Worm (Caenorhabditis elegans): ENCODE measurements around the gene srh-212.
"Not testable (repeated sequence)": the region's sequence is repeated elsewhere in the genome, so short reads cannot be mapped to it uniquely, and the experiment has no call there.

Gene srh-212

ce11 chrV:3578813-3579212 lies 18.1 kb downstream of the srh-212 start, which contains the start of gene pygl-1:
Gene pygl-1 (plus strand): TSS chrV:3579023.
- TF ChIP-seq unc-42 (tag; optimal IDR thresholded peaks at IDR 0.05) = no peak

ce11 chrV:3575759-3576158 lies 21.2 kb downstream of the srh-212 start, which contains the start of gene grl-27:
Gene grl-27 (minus strand): TSS chrV:3575859.
- TF ChIP-seq ref-2 (tag; optimal IDR thresholded peaks at IDR 0.05) = no peak
- no peak for TF ChIP-seq nhr-232 (tag; optimal IDR thresholded peaks at IDR 0.05)
- no peak for TF ChIP-seq eyg-1 (tag; optimal IDR thresholded peaks at IDR 0.05)
- TF ChIP-seq pqm-1 (tag; optimal IDR thresholded peaks at IDR 0.05) = no peak
- no peak for TF ChIP-seq sox-4 (tag; optimal IDR thresholded peaks at IDR 0.05)
- TF ChIP-seq K09A11.1 (tag; optimal IDR thresholded peaks at IDR 0.05; ENCODE audit: insufficient read depth) = no peak
- no peak for TF ChIP-seq ceh-14 (tag; optimal IDR thresholded peaks at IDR 0.05)
- no peak for TF ChIP-seq hlh-15 (tag; optimal IDR thresholded peaks at IDR 0.05)
- no peak for TF ChIP-seq unc-86 (tag; optimal IDR thresholded peaks at IDR 0.05)
- no peak for TF ChIP-seq lin-11 (tag; optimal IDR thresholded peaks at IDR 0.05)
- TF ChIP-seq odd-2 (tag; optimal IDR thresholded peaks at IDR 0.05) = no peak
- no peak for TF ChIP-seq ahr-1 (tag; optimal IDR thresholded peaks at IDR 0.05)
- TF ChIP-seq hlh-30 (tag; optimal IDR thresholded peaks at IDR 0.05; ENCODE audit: insufficient read depth) = no peak
- TF ChIP-seq ceh-9 (tag; optimal IDR thresholded peaks at IDR 0.05) = no peak
- TF ChIP-seq ceh-34 (tag; optimal IDR thresholded peaks at IDR 0.05) = no peak
- TF ChIP-seq rnt-1 (tag; optimal IDR thresholded peaks at IDR 0.05) = no peak
- no peak for TF ChIP-seq unc-3 (GFP tag; conservative IDR thresholded peaks at IDR 0.05)
- TF ChIP-seq unc-3 (tag; optimal IDR thresholded peaks at IDR 0.05) = no peak
- TF ChIP-seq F13H6.1 (tag; optimal IDR thresholded peaks at IDR 0.05) = no peak

- TF ChIP-seq pqm-1 (tag; optimal IDR thresholded peaks at IDR 0.05); hlh-30 (tag; optimal IDR thresholded peaks at IDR 0.05; ENCODE audit: insufficient read depth); pag-3 (tag; optimal IDR thresholded peaks at IDR 0.05; ENCODE audit: borderline replicate concordance): not testable (repeated sequence)
Observed at ce11 chrV:3572408-3572807, 24.5 kb downstream of the srh-212 start, which contains the start of gene F40C5.1. Gene F40C5.1 (plus strand): TSS chrV:3572708.

DNA sequence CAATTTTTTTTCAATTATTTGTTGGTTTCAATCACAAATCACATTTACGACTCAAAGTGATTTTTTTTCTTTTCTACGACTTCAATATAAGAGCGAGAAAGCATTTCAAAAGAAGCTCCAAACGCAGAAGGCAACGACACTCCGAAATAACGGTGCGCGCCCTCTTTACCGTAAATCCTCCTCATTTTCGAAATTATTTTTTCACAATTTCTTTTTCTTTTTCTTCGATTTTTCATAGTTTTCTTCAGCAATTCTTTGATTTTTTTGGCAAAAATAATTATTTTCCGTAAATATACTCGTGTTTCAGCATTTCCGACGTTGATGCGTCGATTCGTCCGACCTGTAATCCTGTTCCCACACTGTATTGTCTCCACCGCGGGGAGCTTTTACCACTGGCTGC lies 26.3 kb downstream of the srh-212 start, which contains the start of gene F40C5.2:
Gene F40C5.2, plus strand, starts transcription at position 301 of the 400 bp plus-strand sequence.
- TF ChIP-seq C38D4.7 (GFP tag; optimal IDR thresholded peaks at IDR 0.05); che-1 (tag; optimal IDR thresholded peaks at IDR 0.05); dve-1 (tag; optimal IDR thresholded peaks at IDR 0.05): not testable (repeated sequence)

- TF ChIP-seq ceh-24, rnt-1, dve-1 (tag; optimal IDR thresholded peaks at IDR 0.05): not testable (repeated sequence)
Observed at ce11 chrV:3564335-3564734, 32.6 kb downstream of the srh-212 start, which contains the start of gene T24A6.17. Gene T24A6.17 (minus strand): TSS chrV:3564435.

- not testable (repeated sequence) for TF ChIP-seq unc-42, zip-5, pha-4 (tag; optimal IDR thresholded peaks at IDR 0.05)
Observed at ce11 chrV:3562824-3563223, 34.1 kb downstream of the srh-212 start, which contains the start of gene T24A6.16. Gene T24A6.16 (minus strand): TSS chrV:3562924.

ce11 chrV:3558744-3559143 lies 38.2 kb downstream of the srh-212 start, which contains the start of gene T24A6.1:
Gene T24A6.1 (plus strand): TSS chrV:3559044.
- not testable (repeated sequence) for TF ChIP-seq rnt-1 (tag; optimal IDR thresholded peaks at IDR 0.05); K09A11.1 (tag; optimal IDR thresholded peaks at IDR 0.05; ENCODE audit: insufficient read depth); ahr-1 (tag; optimal IDR thresholded peaks at IDR 0.05)

Data from whole organism, late embryonic.